Fruit fly (Drosophila melanogaster) ovary, adult (tissue): Measurements from ENCODE around the gene Pex10.

Source experiments
- CG17801 ChIP-seq: fragments of 200-800 bp; optimal IDR thresholded peaks from 2 replicates; lab custom pipeline; 2019; ENCODE audit warnings: missing biosample characterization, mild to moderate bottlenecking, missing genetic modification characterization, moderate library complexity; ENCODE audit not compliant: partially characterized antibody

Gene Pex10

dm6 chr3L:1558178-1558788 lies at the start of gene Pex10, which contains the start of gene CG12099:
Pex10 (plus strand) TSS chr3L:1558228.
CG12099 (minus strand) TSS chr3L:1558484.
- TF ChIP-seq CG17801 (GFP tag; lab: Kevin White, UChicago) = peak; percentile 85

- peak; percentile 84 for TF ChIP-seq CG17801 (GFP tag; lab: Kevin White, UChicago)
Observed at dm6 chr3L:1515820-1516540, 42.0 kb upstream of the Pex10 start.

DNA sequence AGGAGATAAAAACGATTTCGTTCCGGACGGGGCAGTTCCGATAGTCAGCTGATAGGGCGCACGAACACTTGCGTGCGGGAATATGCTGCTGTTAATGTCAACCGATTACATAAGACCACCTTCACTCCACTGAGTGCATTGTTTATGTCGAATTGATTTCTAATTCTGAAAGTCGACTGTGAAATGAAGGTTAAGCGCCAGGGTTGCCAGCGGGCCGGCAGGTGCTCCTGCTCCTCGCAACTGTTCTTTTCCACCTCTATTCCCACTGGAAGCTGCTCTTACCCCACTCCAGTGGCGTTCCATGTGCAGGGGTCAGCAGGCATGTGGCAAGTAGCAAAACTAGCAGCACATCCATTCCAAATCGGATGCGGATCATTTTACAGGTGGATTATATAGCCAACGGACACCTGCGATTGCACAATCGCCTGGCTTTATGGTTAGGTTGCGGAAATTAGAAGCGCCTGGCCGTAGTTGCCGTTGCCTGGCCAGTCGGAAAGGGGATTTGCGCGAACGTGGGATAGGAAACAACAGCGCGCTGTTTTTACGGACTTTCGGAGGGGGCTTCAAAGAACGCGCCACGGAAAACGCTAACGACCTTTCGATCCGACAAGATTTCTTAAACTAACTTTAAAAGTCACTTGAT lies 41.3 kb upstream of the Pex10 start, which contains the start of gene cue:
Gene cue, minus strand, starts transcription at position 641 of the 643 bp plus-strand sequence.
- TF ChIP-seq CG17801 (GFP tag; lab: Kevin White, UChicago) = no peak

dm6 chr3L:1517274-1518047 lies 40.6 kb upstream of the Pex10 start:
- peak; percentile 9 for TF ChIP-seq CG17801 (GFP tag; lab: Kevin White, UChicago)

DNA sequence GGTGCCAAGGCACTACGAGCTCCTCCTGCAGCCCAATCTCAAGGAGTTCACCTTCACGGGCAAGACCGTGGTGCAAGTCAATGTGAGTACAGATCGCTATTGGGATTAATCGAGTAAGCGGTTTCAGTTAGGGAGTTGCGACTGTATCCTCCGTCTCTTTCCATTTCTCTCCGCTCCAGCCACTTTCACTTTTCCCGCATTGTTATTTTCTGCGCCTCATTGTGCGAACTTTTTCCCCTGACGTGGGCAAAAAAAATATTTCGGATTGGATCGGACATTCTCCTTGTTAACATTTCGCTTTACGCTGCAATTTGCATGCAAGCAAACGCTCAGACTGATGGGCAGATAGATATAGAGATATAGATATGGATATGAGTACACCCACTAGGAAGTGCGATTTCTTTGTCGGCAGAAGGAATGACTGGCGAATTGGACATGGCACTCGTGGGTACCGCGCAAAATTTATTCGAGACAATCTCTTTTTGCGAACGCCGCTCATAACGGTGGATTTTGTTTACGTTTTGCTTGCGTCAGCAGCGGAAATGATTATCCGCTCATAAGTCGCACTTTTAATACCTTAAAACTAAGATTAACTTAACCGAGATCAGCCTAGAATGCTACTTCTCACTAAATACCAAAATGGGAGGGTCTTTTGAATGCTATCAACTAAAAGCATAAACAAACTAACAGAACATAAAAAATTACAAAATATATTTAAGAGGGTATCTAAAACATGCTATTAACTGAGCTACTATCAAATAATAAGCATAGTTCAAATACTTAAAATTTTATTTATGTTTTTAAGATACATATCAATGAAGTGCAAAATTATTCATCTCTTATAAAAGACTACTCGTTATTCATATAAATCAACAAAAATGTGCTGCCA lies 39.1 kb upstream of the Pex10 start:
- peak; percentile 52 for TF ChIP-seq CG17801 (GFP tag; lab: Kevin White, UChicago)

- TF ChIP-seq CG17801 (GFP tag; lab: Kevin White, UChicago) = no peak
Observed at dm6 chr3L:1531159-1531558, 26.9 kb upstream of the Pex10 start, which contains the start of gene Ir62a. Ir62a (minus strand) TSS chr3L:1531259.

DNA sequence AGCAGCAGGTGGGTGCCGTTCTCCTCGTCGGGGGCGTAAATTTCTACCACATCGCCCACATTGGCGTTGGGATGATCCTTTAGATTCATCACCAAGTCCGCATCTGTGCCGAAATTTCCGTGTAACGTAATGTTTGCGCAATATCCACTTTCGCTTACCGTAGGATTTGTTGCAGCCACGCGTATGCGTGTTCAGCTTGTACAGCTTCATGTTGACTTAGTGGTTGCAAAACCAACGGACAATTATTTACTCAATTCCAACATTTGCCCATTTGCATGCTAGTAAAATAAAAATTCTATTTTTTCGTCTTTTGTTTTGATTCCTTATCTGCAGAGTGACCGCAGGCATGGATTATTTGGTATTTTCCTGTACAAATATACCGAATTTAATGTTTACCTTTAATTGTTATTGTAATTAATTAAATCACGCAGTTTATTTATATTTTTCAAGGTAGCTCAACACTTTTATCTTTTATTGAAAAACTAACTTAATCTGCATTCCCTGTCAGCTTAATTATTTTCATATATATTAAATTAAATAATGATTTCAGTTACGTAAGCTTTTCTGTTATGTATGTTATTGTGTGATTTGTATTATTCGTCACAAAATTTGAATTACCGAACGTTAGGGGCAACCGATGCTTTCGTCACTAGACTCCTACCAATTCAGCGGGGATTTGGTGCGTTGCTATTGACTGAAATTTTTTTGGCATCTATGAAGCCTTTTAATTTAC lies 24.2 kb upstream of the Pex10 start, which contains the start of gene Iml1:
Gene Iml1, minus strand, starts transcription at position 336 of the 733 bp plus-strand sequence.
- peak; percentile 7 for TF ChIP-seq CG17801 (GFP tag; lab: Kevin White, UChicago)

- peak; percentile 57 for TF ChIP-seq CG17801 (GFP tag; lab: Kevin White, UChicago)
Observed at dm6 chr3L:1536487-1537337, 21.3 kb upstream of the Pex10 start, which contains the start of the genes CG12091 and pns. CG12091 (minus strand) TSS chr3L:1536835. pns (plus strand) TSS chr3L:1537137.

DNA sequence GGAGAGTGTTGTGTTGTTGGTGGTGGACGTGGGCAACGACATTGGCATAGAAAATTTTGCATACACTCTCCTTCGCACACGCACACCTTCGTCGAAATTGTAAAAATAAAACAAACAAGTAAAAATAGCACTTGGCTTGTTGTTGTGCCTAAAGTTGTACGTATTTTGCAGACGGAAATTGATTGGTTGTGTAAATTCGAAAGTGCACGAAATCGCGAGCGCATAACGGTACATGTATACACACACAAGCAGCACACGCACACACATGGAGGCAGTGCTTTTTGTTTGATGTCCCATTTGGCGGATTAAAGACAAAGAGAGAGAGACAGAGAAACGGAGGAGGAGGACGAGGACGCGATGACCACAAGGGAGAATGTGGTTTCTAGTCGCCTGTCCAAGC lies 20.7 kb upstream of the Pex10 start:
- no peak for TF ChIP-seq CG17801 (GFP tag; lab: Kevin White, UChicago)

- no peak for TF ChIP-seq CG17801 (GFP tag; lab: Kevin White, UChicago)
Observed at dm6 chr3L:1538314-1538854, 19.6 kb upstream of the Pex10 start.

dm6 chr3L:1545693-1546329 lies 12.2 kb upstream of the Pex10 start, which contains the start of the genes CG32313 and Pcyt1:
CG32313 (minus strand) TSS chr3L:1545743.
Pcyt1 (plus strand) TSS chr3L:1546092.
- TF ChIP-seq CG17801 (GFP tag; lab: Kevin White, UChicago) = peak; percentile 66
